Fruit fly (Drosophila melanogaster) whole organism, embryonic: ENCODE measurements around the gene DZIP1.

ENCODE experiments used
- B-H1 ChIP-seq: fragments of 200-800 bp; sonication (Bioruptor generic); IDR thresholded peaks from 3 replicates; pipeline ENCODE4 v1.3.6; 2022; ENCODE audit warnings: missing biosample characterization, missing genetic modification characterization
- C15 ChIP-seq: fragments of 200-800 bp; sonication (Bioruptor generic); IDR thresholded peaks from 3 replicates; pipeline ENCODE4 v1.3.6; 2022; ENCODE audit warnings: missing biosample characterization, missing genetic modification characterization
- CG10431 ChIP-seq: fragments of 200-800 bp; sonication (Bioruptor generic); optimal IDR thresholded peaks from 3 replicates; lab custom pipeline; 2018; ENCODE audit warnings: missing biosample characterization, mild to moderate bottlenecking, missing genetic modification characterization
- CG10462 ChIP-seq: fragments of 200-800 bp; sonication (Bioruptor generic); optimal IDR thresholded peaks from 2 replicates; lab custom pipeline; 2016; ENCODE audit warnings: missing biosample characterization, missing genetic modification characterization
- CG10654 ChIP-seq: fragments of 200-800 bp; sonication (Bioruptor generic); optimal IDR thresholded peaks from 2 replicates; lab custom pipeline; 2016; ENCODE audit warnings: missing biosample characterization, missing genetic modification characterization
- CG11398 ChIP-seq: fragments of 200-800 bp; sonication (Bioruptor generic); optimal IDR thresholded peaks from 2 replicates; lab custom pipeline; 2016; ENCODE audit warnings: missing biosample characterization, missing genetic modification characterization
- CG11696 ChIP-seq: fragments of 200-800 bp; sonication (Bioruptor generic); IDR thresholded peaks from 2 replicates; pipeline ENCODE4 v1.3.6; 2022; ENCODE audit warnings: missing biosample characterization, missing genetic modification characterization
- CG12391 ChIP-seq: fragments of 200-800 bp; sonication (Bioruptor generic); optimal IDR thresholded peaks from 3 replicates; lab custom pipeline; 2018; ENCODE audit warnings: missing biosample characterization, mild to moderate bottlenecking, missing genetic modification characterization, moderate library complexity
- CG13123 ChIP-seq: fragments of 200-800 bp; sonication (Bioruptor generic); optimal IDR thresholded peaks from 2 replicates; lab custom pipeline; 2016; ENCODE audit warnings: missing biosample characterization, missing genetic modification characterization
- CG15011 ChIP-seq: fragments of 200-800 bp; sonication (Bioruptor generic); optimal IDR thresholded peaks from 3 replicates; lab custom pipeline; 2018; ENCODE audit warnings: missing biosample characterization, mild to moderate bottlenecking, missing genetic modification characterization
- CG16863 ChIP-seq: fragments of 200-800 bp; sonication (Bioruptor generic); optimal IDR thresholded peaks from 3 replicates; lab custom pipeline; 2016; ENCODE audit warnings: missing biosample characterization, missing genetic modification characterization
- CG18599 ChIP-seq: fragments of 200-800 bp; sonication (Bioruptor generic); optimal IDR thresholded peaks from 3 replicates; lab custom pipeline; 2017; ENCODE audit warnings: missing biosample characterization, missing genetic modification characterization, mild to moderate bottlenecking, moderate library complexity, missing genetic modification reagents
- CG2116 ChIP-seq: fragments of 200-800 bp; sonication (Bioruptor generic); optimal IDR thresholded peaks from 3 replicates; lab custom pipeline; 2018; ENCODE audit warnings: missing biosample characterization, mild to moderate bottlenecking, missing genetic modification characterization
- CG2712 ChIP-seq: fragments of 200-800 bp; optimal IDR thresholded peaks from 3 replicates; lab custom pipeline; 2019; ENCODE audit warnings: missing biosample characterization, mild to moderate bottlenecking, missing genetic modification characterization, moderate library complexity
- CG32532 ChIP-seq: fragments of 200-800 bp; sonication (Bioruptor generic); IDR thresholded peaks from 2 replicates; pipeline ENCODE4 v1.3.6; 2022; ENCODE audit warnings: missing biosample characterization, missing genetic modification characterization
- CG3281 ChIP-seq: fragments of 200-800 bp; sonication (Bioruptor generic); optimal IDR thresholded peaks from 3 replicates; lab custom pipeline; 2017; ENCODE audit warnings: missing biosample characterization, mild to moderate bottlenecking, missing genetic modification characterization
- CG34224 ChIP-seq: fragments of 200-800 bp; sonication (Bioruptor generic); IDR thresholded peaks from 3 replicates; pipeline ENCODE4 v1.3.6; 2022; ENCODE audit warnings: missing biosample characterization, missing genetic modification characterization; ENCODE audit not compliant: partially characterized antibody
- CG43689 ChIP-seq: fragments of 200-800 bp; sonication (Bioruptor generic); IDR thresholded peaks from 2 replicates; pipeline ENCODE4 v1.3.6; 2022; ENCODE audit warnings: missing biosample characterization, missing genetic modification characterization
- CG4424 ChIP-seq: fragments of 200-800 bp; sonication (Bioruptor generic); optimal IDR thresholded peaks from 3 replicates; lab custom pipeline; 2016; ENCODE audit warnings: missing biosample characterization, missing genetic modification characterization
- CG7357 ChIP-seq: fragments of 200-800 bp; sonication (Bioruptor generic); IDR thresholded peaks from 3 replicates; pipeline ENCODE4 v1.3.6; 2022; ENCODE audit warnings: missing biosample characterization, missing genetic modification characterization
- CG7987 ChIP-seq: fragments of 200-800 bp; sonication (Bioruptor generic); optimal IDR thresholded peaks from 2 replicates; lab custom pipeline; 2018; ENCODE audit warnings: missing biosample characterization, mild to moderate bottlenecking, missing genetic modification characterization, moderate library complexity
- CG9932 ChIP-seq: fragments of 200-800 bp; sonication (Bioruptor generic); IDR thresholded peaks from 2 replicates; pipeline ENCODE4 v1.3.6; 2022; ENCODE audit warnings: missing biosample characterization, missing genetic modification characterization
- D19B ChIP-seq: fragments of 200-800 bp; sonication (Bioruptor generic); optimal IDR thresholded peaks from 2 replicates; lab custom pipeline; 2017; ENCODE audit warnings: missing biosample characterization, mild to moderate bottlenecking, missing genetic modification characterization
- Dp ChIP-seq: fragments of 200-800 bp; sonication (Bioruptor generic); optimal IDR thresholded peaks from 2 replicates; lab custom pipeline; 2018; ENCODE audit warnings: missing biosample characterization, mild to moderate bottlenecking, missing genetic modification characterization, moderate library complexity
- HLH54F ChIP-seq: fragments of 200-800 bp; sonication (Bioruptor generic); optimal IDR thresholded peaks from 3 replicates; lab custom pipeline; 2016; ENCODE audit warnings: missing biosample characterization, missing genetic modification characterization
- HLHmδ ChIP-seq: fragments of 200-800 bp; sonication (Bioruptor generic); optimal IDR thresholded peaks from 2 replicates; lab custom pipeline; 2018; ENCODE audit warnings: missing biosample characterization, mild to moderate bottlenecking, missing genetic modification characterization, moderate library complexity
- Lpt ChIP-seq: fragments of >200 bp; optimal IDR thresholded peaks from 2 replicates; lab custom pipeline; 2018; ENCODE audit warnings: missing biosample characterization, missing genetic modification characterization
- Mes4 ChIP-seq: fragments of 200-800 bp; sonication (Bioruptor generic); optimal IDR thresholded peaks from 2 replicates; lab custom pipeline; 2016; ENCODE audit warnings: missing biosample characterization, missing genetic modification characterization
- Mrtf ChIP-seq: fragments of 200-800 bp; sonication (Bioruptor generic); IDR thresholded peaks from 3 replicates; pipeline ENCODE4 v1.3.6; 2022; ENCODE audit warnings: missing biosample characterization, missing genetic modification characterization
- Oaz ChIP-seq: fragments of 200-800 bp; sonication (Bioruptor generic); IDR thresholded peaks from 2 replicates; pipeline ENCODE4 v1.3.6; 2022; ENCODE audit warnings: missing biosample characterization, missing genetic modification characterization
- Poxn ChIP-seq: fragments of 200-800 bp; sonication (Bioruptor generic); IDR thresholded peaks from 2 replicates; pipeline ENCODE4 v1.3.6; 2022; ENCODE audit warnings: missing biosample characterization, missing genetic modification characterization
- Rx ChIP-seq: fragments of 200-800 bp; sonication (Bioruptor generic); IDR thresholded peaks from 2 replicates; pipeline ENCODE4 v1.3.6; 2022; ENCODE audit warnings: missing biosample characterization, missing genetic modification characterization
- Sry-β ChIP-seq: fragments of 200-800 bp; sonication (Bioruptor generic); optimal IDR thresholded peaks from 2 replicates; lab custom pipeline; 2018; ENCODE audit warnings: missing biosample characterization, mild to moderate bottlenecking, missing genetic modification characterization, moderate library complexity
- Trl ChIP-seq, 3 experiments: fragments of >200 bp in 2 of 3; fragments of 200-800 bp in 1 of 3; sonication (Bioruptor generic) in 1 of 3; optimal IDR thresholded peaks; 2 replicates in 1 of 3; 3 replicates in 2 of 3; lab custom pipeline; 2016 to 2017; ENCODE audit warnings: missing biosample characterization in 1 of 3, missing genetic modification characterization in 1 of 3
- Vsx1 ChIP-seq: fragments of 200-800 bp; sonication (Bioruptor generic); optimal IDR thresholded peaks from 2 replicates; lab custom pipeline; 2017; ENCODE audit warnings: missing biosample characterization, mild to moderate bottlenecking, missing genetic modification characterization, missing genetic modification reagents
- YL-1 ChIP-seq: fragments of 200-800 bp; sonication (Bioruptor generic); optimal IDR thresholded peaks from 3 replicates; lab custom pipeline; 2017; ENCODE audit warnings: missing biosample characterization, mild to moderate bottlenecking, missing genetic modification characterization
- al ChIP-seq: fragments of 200-800 bp; sonication (Bioruptor generic); IDR thresholded peaks from 2 replicates; pipeline ENCODE4 v1.3.6; 2022; ENCODE audit warnings: missing biosample characterization, missing genetic modification characterization
- aop ChIP-seq: fragments of 200-800 bp; sonication (Bioruptor generic); IDR thresholded peaks from 2 replicates; pipeline ENCODE4 v1.3.6; 2022; ENCODE audit warnings: missing biosample characterization, missing genetic modification characterization
- chif ChIP-seq, 2 experiments: fragments of 200-800 bp; sonication (Bioruptor generic); optimal IDR thresholded peaks; 3 replicates each; lab custom pipeline; 2016; ENCODE audit warnings: missing biosample characterization in 2 of 2, missing genetic modification characterization in 2 of 2
- chinmo ChIP-seq: fragments of 200-800 bp; sonication (Bioruptor generic); IDR thresholded peaks from 4 replicates; pipeline ENCODE4 v1.3.6; 2022; ENCODE audit warnings: missing biosample characterization, missing genetic modification characterization; ENCODE audit not compliant: partially characterized antibody
- dpn ChIP-seq, 2 experiments: fragments of 200-800 bp; sonication (Bioruptor generic); optimal IDR thresholded peaks; 3 replicates each; lab custom pipeline; 2016; ENCODE audit warnings: missing biosample characterization in 2 of 2, missing genetic modification characterization in 2 of 2
- fd64A ChIP-seq: fragments of 200-800 bp; sonication (Bioruptor generic); optimal IDR thresholded peaks from 3 replicates; lab custom pipeline; 2018; ENCODE audit warnings: missing biosample characterization, mild to moderate bottlenecking, missing genetic modification characterization
- gfzf ChIP-seq: fragments of 200-800 bp; sonication (Bioruptor generic); optimal IDR thresholded peaks from 2 replicates; lab custom pipeline; 2016; ENCODE audit warnings: missing biosample characterization, mild to moderate bottlenecking, missing genetic modification characterization, moderate library complexity
- kah ChIP-seq: fragments of 200-800 bp; sonication (Bioruptor generic); optimal IDR thresholded peaks from 2 replicates; lab custom pipeline; 2018; ENCODE audit warnings: missing biosample characterization, mild to moderate bottlenecking, missing genetic modification characterization
- nerfin-1 ChIP-seq: fragments of 200-800 bp; sonication (Bioruptor generic); optimal IDR thresholded peaks from 3 replicates; lab custom pipeline; 2019; ENCODE audit warnings: missing biosample characterization, mild to moderate bottlenecking, missing genetic modification characterization, moderate library complexity
- nerfin-2 ChIP-seq: fragments of 200-800 bp; sonication (Bioruptor generic); IDR thresholded peaks from 2 replicates; pipeline ENCODE4 v1.3.6; 2022; ENCODE audit warnings: missing biosample characterization, missing genetic modification characterization; ENCODE audit not compliant: partially characterized antibody
- ranshi ChIP-seq: fragments of 200-800 bp; sonication (Bioruptor generic); IDR thresholded peaks from 2 replicates; pipeline ENCODE4 v1.3.6; 2022; ENCODE audit warnings: missing biosample characterization, missing genetic modification characterization
- tgo ChIP-seq: fragments of 200-800 bp; sonication (Bioruptor generic); IDR thresholded peaks from 3 replicates; pipeline ENCODE4 v1.3.6; 2022; ENCODE audit warnings: missing biosample characterization, missing genetic modification characterization
- tio ChIP-seq: fragments of 200-800 bp; sonication (Bioruptor generic); optimal IDR thresholded peaks from 2 replicates; lab custom pipeline; 2017; ENCODE audit warnings: missing biosample characterization, missing genetic modification characterization, inconsistent platforms
- zfh1 ChIP-seq: fragments of 200-800 bp; sonication (Bioruptor generic); IDR thresholded peaks from 3 replicates; pipeline ENCODE4 v1.3.6; 2022; ENCODE audit warnings: missing biosample characterization, missing genetic modification characterization

DZIP1 gene

DNA sequence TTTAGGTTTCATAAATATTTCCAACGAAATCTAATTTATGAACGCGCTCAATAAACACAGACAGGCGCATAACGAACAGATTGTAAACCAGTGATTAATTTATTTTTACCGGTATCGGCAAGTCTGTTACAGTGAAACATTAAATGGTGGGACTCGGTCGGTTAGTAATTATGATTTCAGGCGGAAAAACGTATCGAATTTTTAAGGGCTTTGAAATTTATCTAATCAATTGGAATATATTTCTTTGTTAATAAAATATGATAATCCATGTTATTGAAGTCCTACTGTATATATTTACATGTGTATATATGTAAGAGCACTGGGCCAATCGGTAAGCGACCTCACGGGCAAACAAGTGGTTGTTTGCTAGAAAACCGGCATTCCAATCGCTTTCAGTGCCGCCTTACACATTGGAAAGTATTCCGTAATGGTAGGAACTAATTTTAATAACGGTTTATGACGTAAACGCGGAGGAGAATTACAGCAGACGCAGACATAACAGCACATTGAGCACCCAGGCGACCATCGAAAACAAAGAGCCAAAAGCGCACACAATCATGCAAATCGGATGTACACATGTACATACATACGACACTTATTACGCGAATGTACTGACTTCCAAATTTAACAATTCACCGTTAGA lies 28.1 kb downstream of the DZIP1 start (continued):
- TF ChIP-seq nerfin-1 (tag; lab: Kevin White, UChicago): peak; percentile 86
- TF ChIP-seq Lpt (GFP tag; lab: Kevin White, UChicago): no peak
- peak; percentile 71 for TF ChIP-seq Mes4 (GFP tag; lab: Kevin White, UChicago)
- peak; percentile 80 for TF ChIP-seq CG16863 (GFP tag; lab: Kevin White, UChicago)
- TF ChIP-seq CG2116 (GFP tag; lab: Kevin White, UChicago): peak; percentile 57
- peak; percentile 92 for TF ChIP-seq Oaz (GFP tag; lab: Robert Waterston, UW)
- TF ChIP-seq Mrtf: peak; percentile 97
- TF ChIP-seq HLH54F (GFP tag; lab: Kevin White, UChicago): peak; percentile 85
- TF ChIP-seq CG10654 (GFP tag; lab: Kevin White, UChicago): peak; percentile 71
- no peak for TF ChIP-seq CG34224
- TF ChIP-seq al (GFP tag; lab: Robert Waterston, UW): peak; percentile 95
- peak; percentile 67 for TF ChIP-seq D19B (GFP tag; lab: Kevin White, UChicago)
- TF ChIP-seq zfh1 (GFP tag; lab: Robert Waterston, UW): peak; percentile 93
- TF ChIP-seq kah (GFP tag; lab: Kevin White, UChicago): peak; percentile 82
- TF ChIP-seq CG12391 (tag; lab: Kevin White, UChicago): peak; percentile 93
- TF ChIP-seq CG18599 (GFP tag; lab: Kevin White, UChicago): peak; percentile 91
- peak; percentile 76 for TF ChIP-seq Vsx1 (GFP tag; lab: Kevin White, UChicago)
- peak; percentile 75 for TF ChIP-seq CG11398
- TF ChIP-seq chinmo (GFP tag; lab: Robert Waterston, UW): 0 out of 4 replicates have a peak, but pooled peaks have one; percentile 45
- TF ChIP-seq chif (GFP tag; optimal IDR thresholded peaks at IDR 0.05; lab: Kevin White, UChicago): peak; percentile 82 to 88
- TF ChIP-seq B-H1 (GFP tag; lab: Robert Waterston, UW): peak; percentile 94
- TF ChIP-seq Poxn (GFP tag; lab: Robert Waterston, UW): peak; percentile 73
- TF ChIP-seq HLHmδ (GFP tag; lab: Kevin White, UChicago): no peak
- TF ChIP-seq gfzf: no peak
- peak; percentile 93 to 96 for TF ChIP-seq dpn (GFP tag; optimal IDR thresholded peaks at IDR 0.05; lab: Kevin White, UChicago)
- peak; percentile 84 for TF ChIP-seq tio (GFP tag; lab: Kevin White, UChicago)
- TF ChIP-seq CG11696 (GFP tag; lab: Robert Waterston, UW): peak; percentile 90
- TF ChIP-seq YL-1 (GFP tag; lab: Kevin White, UChicago): peak; percentile 57
- peak; percentile 1 for TF ChIP-seq Dp
- peak; percentile 68 for TF ChIP-seq CG10431
- TF ChIP-seq Rx (GFP tag; lab: Robert Waterston, UW): peak; percentile 84
- peak; percentile 87 for TF ChIP-seq CG3281 (GFP tag; lab: Kevin White, UChicago)
- TF ChIP-seq CG4424: peak; percentile 71
- peak; percentile 98 for TF ChIP-seq CG32532 (GFP tag; lab: Robert Waterston, UW)
- TF ChIP-seq CG7987 (GFP tag; lab: Kevin White, UChicago): peak; percentile 63
- peak; percentile 82 for TF ChIP-seq fd64A (GFP tag; lab: Kevin White, UChicago)
- peak; percentile 83 for TF ChIP-seq CG7357 (GFP tag; lab: Robert Waterston, UW)
- peak; percentile 94 for TF ChIP-seq ranshi (GFP tag; lab: Robert Waterston, UW)
- TF ChIP-seq Sry-β: no peak
- peak; percentile 97 for TF ChIP-seq CG9932 (GFP tag; lab: Robert Waterston, UW)
- TF ChIP-seq aop (GFP tag; lab: Robert Waterston, UW): peak; percentile 85
- peak; percentile 90 for TF ChIP-seq CG15011 (GFP tag; lab: Kevin White, UChicago)
- peak; percentile 95 for TF ChIP-seq CG43689 (GFP tag; lab: Robert Waterston, UW)
- TF ChIP-seq C15 (GFP tag; lab: Robert Waterston, UW): peak; percentile 93
- TF ChIP-seq tgo (GFP tag; lab: Robert Waterston, UW): peak; percentile 95
- TF ChIP-seq CG10462 (GFP tag; lab: Kevin White, UChicago): peak; percentile 79
- no peak for TF ChIP-seq nerfin-2 (GFP tag; lab: Robert Waterston, UW)
- TF ChIP-seq Trl (optimal IDR thresholded peaks at IDR 0.05; lab: Kevin White, UChicago): no peak
- peak; percentile 79 for TF ChIP-seq Trl (GFP tag; optimal IDR thresholded peaks at IDR 0.05; lab: Kevin White, UChicago)
- peak; percentile 89 for TF ChIP-seq CG13123 (GFP tag; lab: Kevin White, UChicago)
- TF ChIP-seq CG2712: peak; percentile 90
